Fruit fly (Drosophila melanogaster): ENCODE results near the gene CG31550.

CG31550 gene

DNA sequence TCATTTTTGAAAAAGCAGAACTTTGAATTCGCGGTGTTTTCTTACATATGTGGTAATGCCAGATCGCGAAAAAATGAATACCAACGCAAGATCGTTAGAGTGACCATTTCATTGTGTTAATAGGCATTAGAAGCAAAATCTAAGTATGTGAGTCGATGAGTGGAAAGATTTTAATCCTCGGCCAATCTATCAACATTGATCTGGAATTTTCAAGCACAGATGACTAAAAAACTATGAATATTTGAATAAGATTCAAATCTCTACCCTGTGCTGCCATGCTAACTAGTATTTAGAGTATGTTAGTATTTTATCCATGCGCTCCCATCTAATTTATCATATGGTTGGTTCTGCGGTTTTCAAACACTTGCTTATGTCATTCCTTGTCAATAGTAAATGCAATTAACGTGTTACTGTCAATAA lies 31.2 kb downstream of the CG31550 start (continued):
- TF ChIP-seq CG14965 (GFP tag; optimal IDR thresholded peaks at IDR 0.05; ENCODE audit: borderline replicate concordance) (no peak), CG18476 (GFP tag; optimal IDR thresholded peaks at IDR 0.05) (no peak), Sin3A (optimal IDR thresholded peaks at IDR 0.05) (peak; percentile 37), CG11696 (GFP tag; IDR thresholded peaks at IDR 0.05) (no peak), CrebB (tag; optimal IDR thresholded peaks at IDR 0.05) (no peak), pzg (GFP tag; optimal IDR thresholded peaks at IDR 0.05) (peak; percentile 41), CTCF (GFP tag; optimal IDR thresholded peaks at IDR 0.05) (no peak), CoRest (tag; optimal IDR thresholded peaks at IDR 0.05) (peak; percentile 16), CG9437 (GFP tag; optimal IDR thresholded peaks at IDR 0.05) (peak; percentile 69), bab2 (GFP tag; optimal IDR thresholded peaks at IDR 0.05) (no peak), CG3847 (GFP tag; IDR thresholded peaks at IDR 0.05) (peak; percentile 53), CG4617 (GFP tag; optimal IDR thresholded peaks at IDR 0.05; ENCODE audit: borderline replicate concordance) (peak; percentile 3), CG9797 (GFP tag; optimal IDR thresholded peaks at IDR 0.05) (peak; percentile 84), Myb (GFP tag; optimal IDR thresholded peaks at IDR 0.05) (peak; percentile 85), Dad (GFP tag; optimal IDR thresholded peaks at IDR 0.05) (no peak), CG17568 (GFP tag; optimal IDR thresholded peaks at IDR 0.05) (no peak), PHDP (tag; optimal IDR thresholded peaks at IDR 0.05) (no peak), CG17186 (GFP tag; optimal IDR thresholded peaks at IDR 0.05) (peak; percentile 71), stc (GFP tag; IDR thresholded peaks at IDR 0.05) (no peak), gt (GFP tag; IDR thresholded peaks at IDR 0.05) (no peak), trem (tag; optimal IDR thresholded peaks at IDR 0.05) (peak; percentile 50), grn (GFP tag; optimal IDR thresholded peaks at IDR 0.05) (peak; percentile 34), grau (tag; optimal IDR thresholded peaks at IDR 0.05) (no peak), Camta (GFP tag; optimal IDR thresholded peaks at IDR 0.05) (no peak), crp (GFP tag; optimal IDR thresholded peaks at IDR 0.05) (peak; percentile 32 to 85), gem (tag; optimal IDR thresholded peaks at IDR 0.05) (peak; percentile 2), Ptx1 (GFP tag; IDR thresholded peaks at IDR 0.05) (no peak), nmo (GFP tag; optimal IDR thresholded peaks at IDR 0.05) (peak; percentile 13), CG30431 (GFP tag; optimal IDR thresholded peaks at IDR 0.05) (no peak), Chrac-16 (GFP tag; optimal IDR thresholded peaks at IDR 0.05) (no peak), CG32767 (GFP tag; IDR thresholded peaks at IDR 0.05) (no peak), Abd-B (GFP tag; optimal IDR thresholded peaks at IDR 0.05) (peak; percentile 23), esg (GFP tag; conservative IDR thresholded peaks at IDR 0.05) (no peak), CG8478 (optimal IDR thresholded peaks at IDR 0.05) (no peak), danr (GFP tag; IDR thresholded peaks at IDR 0.05) (no peak), Lhr (GFP tag; optimal IDR thresholded peaks at IDR 0.05) (peak; percentile 81), tgo (GFP tag; IDR thresholded peaks at IDR 0.05) (no peak), fd102C (GFP tag; optimal IDR thresholded peaks at IDR 0.05) (no peak), CG4404 (GFP tag; IDR thresholded peaks at IDR 0.05) (no peak), ind (GFP tag; optimal IDR thresholded peaks at IDR 0.05) (no peak), Dp (GFP tag; optimal IDR thresholded peaks at IDR 0.05) (peak; percentile 79), Ets97D (GFP tag; optimal IDR thresholded peaks at IDR 0.05) (peak; percentile 57), abd-A (tag; optimal IDR thresholded peaks at IDR 0.05) (no peak), CG17912 (GFP tag; optimal IDR thresholded peaks at IDR 0.05) (no peak), gfzf (GFP tag; optimal IDR thresholded peaks at IDR 0.05) (peak; percentile 85), BEAF-32 (GFP tag; optimal IDR thresholded peaks at IDR 0.05) (peak; percentile 49)

Data from whole organism, embryonic.